Worm (Caenorhabditis elegans) whole organism, early embryonic: ENCODE data around the gene clec-195.

Experiments used
- B0310.2 ChIP-seq: sonication (generic microtip); optimal IDR thresholded peaks from 2 replicates; lab custom pipeline; 2016; ENCODE audit warnings: mild to moderate bottlenecking, missing genetic modification characterization, missing compliant biosample characterization
- F13C5.2 ChIP-seq: sonication (generic microtip); optimal IDR thresholded peaks from 2 replicates; lab custom pipeline; 2017; ENCODE audit warnings: mild to moderate bottlenecking, missing genetic modification characterization, inconsistent platforms, missing compliant biosample characterization
- aly-1 ChIP-seq: sonication (generic microtip); optimal IDR thresholded peaks from 2 replicates; lab custom pipeline; 2016; ENCODE audit warnings: missing genetic modification characterization, missing compliant biosample characterization
- ama-1 ChIP-seq: fragments of 150-350 bp; optimal IDR thresholded peaks from 2 replicates; lab custom pipeline; 2014
- ceh-13 ChIP-seq: fragments of 200-800 bp; sonication (Bioruptor generic); optimal IDR thresholded peaks from 2 replicates; lab custom pipeline; 2018; ENCODE audit warnings: mild to moderate bottlenecking, missing genetic modification characterization, missing compliant biosample characterization
- ceh-36 ChIP-seq: sonication (generic microtip); optimal IDR thresholded peaks from 2 replicates; lab custom pipeline; 2016; ENCODE audit warnings: missing genetic modification characterization, inconsistent platforms, missing compliant biosample characterization
- ets-7 ChIP-seq: sonication (generic microtip); optimal IDR thresholded peaks from 2 replicates; lab custom pipeline; 2016; ENCODE audit warnings: missing genotype, missing genetic modification characterization, missing compliant biosample characterization
- flt-1 ChIP-seq: fragments of 200-800 bp; sonication (Bioruptor generic); IDR thresholded peaks from 2 replicates; pipeline ENCODE4 v1.3.6; 2022; ENCODE audit warnings: missing genetic modification characterization, missing compliant biosample characterization
- hmbx-1 ChIP-seq: sonication (generic microtip); optimal IDR thresholded peaks from 2 replicates; lab custom pipeline; 2016; ENCODE audit warnings: mild to moderate bottlenecking, missing genetic modification characterization, missing compliant biosample characterization
- hmg-4 ChIP-seq: fragments of 200-800 bp; sonication (Bioruptor generic); optimal IDR thresholded peaks from 2 replicates; lab custom pipeline; 2018; ENCODE audit warnings: mild to moderate bottlenecking, missing genetic modification characterization, missing compliant biosample characterization
- hnd-1 ChIP-seq: sonication (generic microtip); optimal IDR thresholded peaks from 2 replicates; lab custom pipeline; 2016; ENCODE audit warnings: missing genetic modification characterization, missing compliant biosample characterization
- pes-1 ChIP-seq: fragments of 200-800 bp; sonication (Bioruptor generic); IDR thresholded peaks from 2 replicates; pipeline ENCODE4 v1.3.6; 2022; ENCODE audit warnings: missing genetic modification reagents, missing genetic modification characterization, missing compliant biosample characterization
- scrt-1 ChIP-seq: fragments of 200-800 bp; sonication (Bioruptor generic); IDR thresholded peaks from 2 replicates; pipeline ENCODE4 v1.3.6; 2022; ENCODE audit warnings: missing genetic modification characterization, missing compliant biosample characterization
- sea-1 ChIP-seq: fragments of 200-800 bp; sonication (Bioruptor generic); conservative IDR thresholded peaks from 2 replicates; pipeline ENCODE4 v1.3.6; 2022; ENCODE audit warnings: missing genetic modification characterization, missing compliant biosample characterization
- tbx-11 ChIP-seq: fragments of 200-800 bp; sonication (Bioruptor generic); IDR thresholded peaks from 2 replicates; pipeline ENCODE4 v1.3.6; 2022; ENCODE audit warnings: missing genetic modification characterization, missing compliant biosample characterization
- tbx-37 ChIP-seq: fragments of 200-800 bp; sonication (Bioruptor generic); conservative IDR thresholded peaks from 2 replicates; pipeline ENCODE4 v1.3.6; 2022; ENCODE audit warnings: missing genetic modification reagents, missing genetic modification characterization, missing compliant biosample characterization
- tra-4 ChIP-seq: sonication (generic microtip); optimal IDR thresholded peaks from 2 replicates; lab custom pipeline; 2017; ENCODE audit warnings: missing genetic modification characterization, missing compliant biosample characterization

clec-195 gene

DNA sequence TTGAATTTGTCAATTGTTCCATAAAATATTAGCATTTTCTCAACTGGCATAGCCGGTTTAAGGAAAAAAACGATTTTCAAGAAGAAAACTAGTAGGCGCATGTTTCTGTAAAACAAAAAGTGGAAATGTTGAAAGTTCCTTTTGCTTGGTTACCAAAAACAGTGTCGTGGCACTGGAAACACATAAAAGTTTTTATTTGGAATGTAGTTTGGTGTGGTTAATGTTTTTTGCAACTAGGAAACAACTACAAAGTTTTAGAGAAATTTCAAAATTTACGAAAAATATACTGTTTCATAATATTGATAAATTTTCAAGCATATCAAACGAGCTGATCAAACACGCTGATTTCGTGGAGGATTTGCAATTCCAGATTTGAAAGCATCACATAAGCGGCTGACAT lies at the start of gene clec-195:
Gene clec-195, minus strand, starts transcription at position 101 of the 400 bp plus-strand sequence.
- TF ChIP-seq pes-1 (GFP tag; lab: Robert Waterston, UW) (no peak), tbx-11 (GFP tag; lab: Robert Waterston, UW) (no peak)

ce11 chrIV:17093701-17094100 lies 48.1 kb upstream of the clec-195 start, which contains the start of gene Y116A8C.29:
TSS of gene Y116A8C.29 (plus strand) at chrIV:17094028.
- no peak for TF ChIP-seq aly-1
- TF ChIP-seq B0310.2 (tag; lab: Kevin White, UChicago), result no peak
- no peak for TF ChIP-seq ceh-36
- TF ChIP-seq flt-1 (GFP tag; lab: Robert Waterston, UW), result no peak
- no peak for TF ChIP-seq tra-4 (tag; lab: Kevin White, UChicago)
- TF ChIP-seq sea-1, result no peak
- TF ChIP-seq scrt-1, result no peak

ce11 chrIV:17088849-17089248 lies 43.3 kb upstream of the clec-195 start, which contains the start of gene Y116A8C.43:
TSS of gene Y116A8C.43 (plus strand) at chrIV:17088851.
- no peak for TF ChIP-seq ets-7 (tag; lab: Kevin White, UChicago)
- no peak for TF ChIP-seq aly-1
- TF ChIP-seq ama-1, result peak; percentile 64

DNA sequence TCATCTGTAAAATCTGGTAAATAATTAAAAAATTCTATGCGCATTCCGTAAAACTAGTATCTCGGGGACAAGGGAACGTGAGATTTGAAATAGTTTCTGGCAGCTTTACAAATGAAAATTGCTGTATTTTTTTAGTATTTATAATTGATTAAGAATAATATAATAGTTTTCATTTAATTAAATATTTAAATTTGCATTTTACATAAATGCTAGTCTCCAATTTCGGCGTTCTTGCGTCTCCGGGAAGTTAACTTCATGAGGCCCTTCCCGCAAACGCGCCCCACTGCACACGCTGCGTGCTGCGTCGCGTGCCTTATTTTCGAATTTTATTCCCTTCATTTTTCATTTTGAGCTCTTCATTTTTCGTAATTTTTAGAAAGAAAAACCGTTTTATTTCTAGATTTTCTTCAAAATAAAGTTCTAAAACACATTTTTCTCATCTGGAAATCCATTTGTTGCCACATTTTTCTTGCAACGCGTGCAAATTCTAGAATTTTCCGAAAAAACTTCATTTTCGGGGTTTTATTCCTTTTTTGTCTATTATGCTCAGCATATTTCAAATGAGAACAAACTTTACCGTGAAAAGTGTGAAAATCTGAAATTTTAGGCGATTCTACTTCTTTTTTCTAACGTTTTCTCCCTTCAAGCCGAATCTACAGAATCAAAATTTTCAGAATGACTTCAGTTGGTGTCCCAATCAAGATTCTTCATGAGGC lies 42.0 kb upstream of the clec-195 start, which contains the start of the genes snx-13 and snr-1:
Gene snx-13, minus strand, starts transcription at position 55 of the 716 bp plus-strand sequence.
Gene snr-1, plus strand, starts transcription at position 666 of the 716 bp plus-strand sequence.
- TF ChIP-seq pes-1 (GFP tag; lab: Robert Waterston, UW) (peak; percentile 88), ama-1 (no peak), scrt-1 (peak; percentile 72), B0310.2 (tag; lab: Kevin White, UChicago) (peak; percentile 86), tra-4 (tag; lab: Kevin White, UChicago) (peak; percentile 63), hnd-1 (peak; percentile 73), hmg-4 (GFP tag; lab: Kevin White, UChicago) (peak; percentile 87), sea-1 (peak; percentile 79), aly-1 (no peak), F13C5.2 (tag; lab: Kevin White, UChicago) (peak; percentile 84), ceh-36 (peak; percentile 61), ceh-13 (peak; percentile 88), tbx-11 (GFP tag; lab: Robert Waterston, UW) (peak; percentile 75), hmbx-1 (tag; lab: Kevin White, UChicago) (peak; percentile 90), flt-1 (GFP tag; lab: Robert Waterston, UW) (0 out of 2 replicates have a peak, but pooled peaks have one; percentile 49), tbx-37 (GFP tag; lab: Robert Waterston, UW) (peak; percentile 71), ets-7 (tag; lab: Kevin White, UChicago) (peak; percentile 16)

DNA sequence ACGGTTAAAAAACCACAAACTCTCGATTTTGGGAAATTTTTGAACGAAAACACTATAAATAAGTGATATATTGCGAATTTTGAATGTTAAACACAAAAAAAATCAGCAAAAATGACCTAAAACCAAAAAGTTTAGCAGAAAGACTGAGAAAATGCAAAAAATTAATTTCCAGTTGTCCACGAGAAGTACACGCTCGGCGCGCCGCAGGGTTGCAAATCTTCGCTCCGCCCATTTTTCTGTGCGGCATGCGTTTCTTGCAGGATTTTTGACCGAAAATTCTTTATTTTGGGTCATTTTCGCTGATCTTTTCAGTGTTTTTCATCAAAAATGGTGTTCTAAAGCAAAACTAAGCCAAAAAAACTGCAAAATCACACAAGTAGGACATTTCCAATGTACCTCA lies 39.2 kb upstream of the clec-195 start:
- TF ChIP-seq flt-1 (GFP tag; lab: Robert Waterston, UW) (no peak), hmg-4 (GFP tag; lab: Kevin White, UChicago) (no peak), B0310.2 (tag; lab: Kevin White, UChicago) (no peak), hmbx-1 (tag; lab: Kevin White, UChicago) (no peak), tbx-37 (GFP tag; lab: Robert Waterston, UW) (no peak), sea-1 (no peak), pes-1 (GFP tag; lab: Robert Waterston, UW) (no peak), aly-1 (no peak), ets-7 (tag; lab: Kevin White, UChicago) (no peak), ama-1 (no peak), ceh-13 (no peak), ceh-36 (no peak), hnd-1 (no peak), tbx-11 (GFP tag; lab: Robert Waterston, UW) (no peak)

- TF ChIP-seq hmg-4 (GFP tag; lab: Kevin White, UChicago) (no peak), tra-4 (tag; lab: Kevin White, UChicago) (no peak), scrt-1 (no peak), ama-1 (no peak), aly-1 (no peak), tbx-11 (GFP tag; lab: Robert Waterston, UW) (no peak), hmbx-1 (tag; lab: Kevin White, UChicago) (no peak), pes-1 (GFP tag; lab: Robert Waterston, UW) (no peak)
Observed at ce11 chrIV:17084317-17084716, 38.7 kb upstream of the clec-195 start.

DNA sequence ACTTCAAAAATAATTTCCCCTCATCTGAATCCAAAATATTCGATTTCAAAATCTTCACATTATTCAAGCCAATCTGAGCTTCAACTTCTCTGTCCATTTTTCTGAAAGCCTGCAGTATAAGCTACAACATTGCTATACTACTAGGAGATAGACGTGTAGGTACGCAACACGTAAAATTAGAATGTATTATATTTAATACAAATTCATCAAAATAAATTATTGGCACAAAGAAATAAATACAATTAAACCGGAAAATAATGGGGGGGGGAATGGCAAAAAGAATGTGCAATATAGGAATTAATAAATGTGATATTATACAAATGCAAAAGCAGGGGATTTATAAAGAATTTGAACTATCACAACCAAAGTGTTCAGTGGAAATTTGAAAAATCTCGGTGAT lies 33.1 kb upstream of the clec-195 start, which contains the start of gene Y116A8C.25:
Gene Y116A8C.25, minus strand, starts transcription at position 101 of the 400 bp plus-strand sequence.
- no peak for TF ChIP-seq hmg-4 (GFP tag; lab: Kevin White, UChicago)
- TF ChIP-seq hnd-1, result no peak
- TF ChIP-seq ceh-13, result no peak
- TF ChIP-seq pes-1 (GFP tag; lab: Robert Waterston, UW), result no peak
- no peak for TF ChIP-seq ama-1
- TF ChIP-seq sea-1, result no peak
- TF ChIP-seq ets-7 (tag; lab: Kevin White, UChicago), result no peak
- no peak for TF ChIP-seq scrt-1
- TF ChIP-seq tra-4 (tag; lab: Kevin White, UChicago), result no peak
- no peak for TF ChIP-seq hmbx-1 (tag; lab: Kevin White, UChicago)
- TF ChIP-seq tbx-11 (GFP tag; lab: Robert Waterston, UW), result no peak
- TF ChIP-seq B0310.2 (tag; lab: Kevin White, UChicago), result no peak

DNA sequence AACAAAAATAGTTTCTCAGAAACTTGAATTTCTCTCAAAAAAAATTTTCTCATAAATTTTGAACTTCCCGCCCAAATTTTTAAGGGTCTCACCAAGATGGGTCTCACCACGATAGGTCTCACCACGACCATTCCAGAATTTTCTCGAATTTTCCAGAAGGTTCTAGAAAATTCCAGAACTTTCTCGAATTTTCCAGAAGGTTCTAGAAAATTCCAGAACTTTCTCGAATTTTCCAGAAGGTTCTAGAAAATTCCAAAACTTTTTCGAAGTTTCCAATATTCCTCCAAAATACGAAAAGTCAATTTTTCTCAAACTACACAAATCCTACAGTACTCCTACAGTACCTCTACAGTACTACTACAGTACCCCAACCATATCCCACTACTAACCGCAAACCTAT lies 30.4 kb upstream of the clec-195 start:
- TF ChIP-seq pes-1 (GFP tag; lab: Robert Waterston, UW), result 0 out of 2 replicates have a peak, but pooled peaks have one; percentile 33
